Worm (Caenorhabditis elegans) whole organism, L2 larva: ENCODE data around the gene ced-13.

Source experiments
- C34F6.9 ChIP-seq: fragments of 150-350 bp; optimal IDR thresholded peaks from 2 replicates; lab custom pipeline; 2014; ENCODE audit warnings: missing biosample characterization, missing genetic modification characterization
- F13H6.1 ChIP-seq: sonication (generic microtip); optimal IDR thresholded peaks from 2 replicates; lab custom pipeline; 2016; ENCODE audit warnings: missing genetic modification characterization, missing compliant biosample characterization
- R02D3.7 ChIP-seq: fragments of 150-350 bp; optimal IDR thresholded peaks from 2 replicates; lab custom pipeline; 2014; ENCODE audit warnings: missing biosample characterization, missing genetic modification characterization
- Y55F3AM.14 ChIP-seq: fragments of 200-800 bp; sonication (Bioruptor generic); optimal IDR thresholded peaks from 2 replicates; lab custom pipeline; 2018; ENCODE audit warnings: mild to moderate bottlenecking, missing genetic modification characterization, missing compliant biosample characterization
- aly-2 ChIP-seq: fragments of 150-350 bp; optimal IDR thresholded peaks from 2 replicates; lab custom pipeline; 2014; ENCODE audit warnings: missing biosample characterization, missing genetic modification characterization
- ama-1 ChIP-seq: fragments of 150-350 bp; optimal IDR thresholded peaks from 2 replicates; lab custom pipeline; 2018; ENCODE audit warnings: inconsistent platforms
- blmp-1 ChIP-seq: sonication (generic microtip); optimal IDR thresholded peaks from 2 replicates; lab custom pipeline; 2017; ENCODE audit warnings: missing genetic modification characterization, mild to moderate bottlenecking, missing compliant biosample characterization, antibody characterized with exemption, moderate library complexity; ENCODE audit not compliant: insufficient read depth
- ceh-82 ChIP-seq: fragments of 150-350 bp; optimal IDR thresholded peaks from 2 replicates; lab custom pipeline; 2014; ENCODE audit warnings: missing biosample characterization, missing genetic modification characterization
- crh-2 ChIP-seq: sonication (generic microtip); optimal IDR thresholded peaks from 2 replicates; lab custom pipeline; 2017; ENCODE audit warnings: missing biosample characterization, missing genetic modification characterization
- egl-27 ChIP-seq: sonication (generic microtip); optimal IDR thresholded peaks from 3 replicates; lab custom pipeline; 2017; ENCODE audit warnings: missing biosample characterization, missing genetic modification reagents, missing genetic modification characterization
- elt-3 ChIP-seq: sonication (generic microtip); optimal IDR thresholded peaks from 2 replicates; lab custom pipeline; 2017; ENCODE audit warnings: missing biosample characterization, missing genetic modification characterization
- fos-1 ChIP-seq: fragments of 150-350 bp; optimal IDR thresholded peaks from 2 replicates; lab custom pipeline; 2014; ENCODE audit warnings: missing biosample characterization, missing genetic modification characterization
- gmeb-1 ChIP-seq: fragments of 150-350 bp; optimal IDR thresholded peaks from 2 replicates; lab custom pipeline; 2014; ENCODE audit warnings: missing biosample characterization, missing genetic modification characterization
- lin-11 ChIP-seq: fragments of 150-350 bp; sonication (generic microtip); optimal IDR thresholded peaks from 2 replicates; lab custom pipeline; 2014; ENCODE audit warnings: missing biosample characterization, missing genetic modification characterization, inconsistent platforms, mixed read lengths
- lin-39 ChIP-seq: fragments of 150-350 bp; optimal IDR thresholded peaks from 2 replicates; lab custom pipeline; 2014; ENCODE audit warnings: missing biosample characterization, missing genetic modification reagents, missing genetic modification characterization
- lsy-2 ChIP-seq, 2 experiments: fragments of 150-350 bp in 1 of 2; sonication (generic microtip) in 1 of 2; optimal IDR thresholded peaks; 2 replicates each; lab custom pipeline; 2014 to 2017; ENCODE audit warnings: missing biosample characterization in 2 of 2, missing genetic modification characterization in 2 of 2
- mab-5 ChIP-seq: fragments of 150-350 bp; optimal IDR thresholded peaks from 2 replicates; lab custom pipeline; 2014; ENCODE audit warnings: missing biosample characterization, missing genetic modification characterization
- mdl-1 ChIP-seq, 2 experiments: fragments of 150-350 bp in 1 of 2; sonication (generic microtip) in 1 of 2; optimal IDR thresholded peaks; 2 replicates each; lab custom pipeline; 2017; ENCODE audit warnings: missing biosample characterization in 2 of 2, missing genetic modification characterization in 2 of 2
- nhr-10 ChIP-seq: sonication (generic microtip); optimal IDR thresholded peaks from 2 replicates; lab custom pipeline; 2017; ENCODE audit warnings: missing biosample characterization, missing genetic modification characterization
- nhr-129 ChIP-seq: fragments of 150-350 bp; optimal IDR thresholded peaks from 2 replicates; lab custom pipeline; 2014; ENCODE audit warnings: missing biosample characterization, missing genetic modification characterization
- nhr-23 ChIP-seq: fragments of 150-350 bp; optimal IDR thresholded peaks from 2 replicates; lab custom pipeline; 2014; ENCODE audit warnings: missing biosample characterization, missing genetic modification reagents, missing genetic modification characterization
- nhr-237 ChIP-seq: fragments of 150-350 bp; optimal IDR thresholded peaks from 2 replicates; lab custom pipeline; 2014; ENCODE audit warnings: missing biosample characterization, missing genetic modification characterization
- nhr-6 ChIP-seq: fragments of 150-350 bp; optimal IDR thresholded peaks from 2 replicates; lab custom pipeline; 2014; ENCODE audit warnings: missing biosample characterization, missing genetic modification characterization
- nhr-77 ChIP-seq: fragments of 150-350 bp; optimal IDR thresholded peaks from 2 replicates; lab custom pipeline; 2014; ENCODE audit warnings: missing biosample characterization, missing genetic modification characterization
- peb-1 ChIP-seq: fragments of 150-350 bp; optimal IDR thresholded peaks from 2 replicates; lab custom pipeline; 2014; ENCODE audit warnings: missing biosample characterization, missing genetic modification characterization
- sem-4 ChIP-seq: fragments of 150-350 bp; optimal IDR thresholded peaks from 2 replicates; lab custom pipeline; 2014; ENCODE audit warnings: missing biosample characterization, missing genetic modification reagents, missing genetic modification characterization
- skn-1 ChIP-seq: sonication (generic microtip); optimal IDR thresholded peaks from 2 replicates; lab custom pipeline; 2017; ENCODE audit warnings: missing biosample characterization, missing genetic modification characterization
- sma-3 ChIP-seq: sonication (generic microtip); optimal IDR thresholded peaks from 2 replicates; lab custom pipeline; 2016; ENCODE audit warnings: missing genetic modification reagents, missing genetic modification characterization, missing compliant biosample characterization
- snpc-4 ChIP-seq: fragments of 150-350 bp; optimal IDR thresholded peaks from 2 replicates; lab custom pipeline; 2014; ENCODE audit warnings: missing biosample characterization, missing genetic modification characterization
- unc-39 ChIP-seq: fragments of 150-350 bp; optimal IDR thresholded peaks from 2 replicates; lab custom pipeline; 2014; ENCODE audit warnings: missing biosample characterization, missing genetic modification characterization
- unc-55 ChIP-seq: fragments of 150-350 bp; sonication (generic microtip); optimal IDR thresholded peaks from 3 replicates; lab custom pipeline; 2014; ENCODE audit warnings: missing biosample characterization, missing genetic modification reagents, missing genetic modification characterization
- unc-62 ChIP-seq: fragments of 150-350 bp; optimal IDR thresholded peaks from 2 replicates; lab custom pipeline; 2014; ENCODE audit warnings: missing biosample characterization, missing genetic modification reagents, missing genetic modification characterization
- ztf-1 ChIP-seq: fragments of 200-800 bp; sonication (Bioruptor generic); conservative IDR thresholded peaks from 2 replicates; pipeline ENCODE4 v1.3.6; 2022; ENCODE audit warnings: missing genetic modification characterization, missing compliant biosample characterization
- ztf-4 ChIP-seq: fragments of 150-350 bp; optimal IDR thresholded peaks from 2 replicates; lab custom pipeline; 2014; ENCODE audit warnings: missing biosample characterization, missing genetic modification characterization

ced-13 gene

DNA sequence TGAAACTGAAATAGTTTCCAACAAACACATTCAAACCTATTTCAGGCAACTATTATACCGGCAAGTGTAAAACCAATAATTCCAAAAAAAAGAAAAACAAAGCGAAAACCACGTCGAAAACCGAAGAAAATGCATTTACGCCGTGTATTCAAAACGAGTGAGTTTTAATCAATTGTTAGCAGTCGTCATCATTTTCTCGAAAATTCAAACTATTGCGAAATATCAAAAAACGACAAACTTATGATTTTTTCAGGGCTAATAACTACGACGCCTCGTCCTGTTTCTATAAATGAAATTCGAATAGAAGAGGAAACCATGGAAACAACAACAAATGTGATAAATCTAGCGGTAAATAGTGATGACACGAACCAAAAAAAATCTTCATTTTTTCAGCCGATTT lies 13.3 kb downstream of the ced-13 start:
- TF ChIP-seq unc-39 (tag; lab: Kevin White, UChicago) = no peak
- TF ChIP-seq ztf-1 = no peak
- TF ChIP-seq unc-55 (GFP tag; lab: Kevin White, UChicago) = peak; percentile 50

DNA sequence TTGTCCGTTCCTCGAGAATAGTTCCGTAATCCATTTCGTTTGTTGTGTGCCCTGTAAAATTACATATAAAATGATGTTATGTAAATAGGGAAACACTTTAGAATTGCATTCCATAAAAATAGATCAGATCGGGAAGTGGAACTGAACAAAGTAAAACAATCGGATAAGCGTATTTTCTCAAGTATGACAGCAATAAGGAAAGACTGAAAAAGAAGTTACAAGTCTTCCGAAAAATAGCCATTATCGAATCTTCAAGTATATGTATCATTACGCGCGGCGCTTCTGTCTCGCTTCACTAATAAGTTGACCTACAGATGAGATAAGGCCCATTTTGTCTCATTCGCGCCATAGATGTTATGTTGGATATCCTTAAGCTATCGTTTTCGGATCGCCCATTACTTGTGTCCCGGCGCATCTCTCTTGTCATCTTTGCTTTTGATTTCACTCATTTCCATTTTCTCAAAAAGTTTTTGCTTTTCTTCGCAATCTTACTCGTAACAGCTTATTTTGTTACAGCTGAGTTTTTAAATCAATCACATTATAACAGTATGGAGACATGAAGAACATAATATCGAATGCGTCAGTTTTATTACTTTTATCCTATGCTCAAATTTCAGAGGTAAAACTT lies 14.2 kb downstream of the ced-13 start, which contains the start of the genes fis-2 and F13B9.2:
fis-2 (minus strand) TSS at position 51 of the 628 bp plus-strand sequence.
F13B9.2 (plus strand) TSS at position 515 of the 628 bp plus-strand sequence.
- no peak for TF ChIP-seq lin-39
- no peak for TF ChIP-seq unc-55 (GFP tag; lab: Kevin White, UChicago)
- TF ChIP-seq nhr-23 (tag; lab: Kevin White, UChicago) = no peak
- TF ChIP-seq unc-39 (tag; lab: Kevin White, UChicago) = no peak
- no peak for TF ChIP-seq blmp-1 (tag; lab: Kevin White, UChicago)
- no peak for TF ChIP-seq ztf-1
- TF ChIP-seq nhr-6 = no peak
- TF ChIP-seq ama-1 (lab: Kevin White, UChicago) = no peak
- no peak for TF ChIP-seq crh-2 (tag; lab: Kevin White, UChicago)
- TF ChIP-seq egl-27 = no peak
- TF ChIP-seq mdl-1 (tag; optimal IDR thresholded peaks at IDR 0.05; lab: Kevin White, UChicago) = no peak
- TF ChIP-seq R02D3.7 (tag; lab: Kevin White, UChicago) = no peak
- TF ChIP-seq sma-3 = no peak
- no peak for TF ChIP-seq nhr-10
- no peak for TF ChIP-seq unc-62 (GFP tag; lab: Kevin White, UChicago)

DNA sequence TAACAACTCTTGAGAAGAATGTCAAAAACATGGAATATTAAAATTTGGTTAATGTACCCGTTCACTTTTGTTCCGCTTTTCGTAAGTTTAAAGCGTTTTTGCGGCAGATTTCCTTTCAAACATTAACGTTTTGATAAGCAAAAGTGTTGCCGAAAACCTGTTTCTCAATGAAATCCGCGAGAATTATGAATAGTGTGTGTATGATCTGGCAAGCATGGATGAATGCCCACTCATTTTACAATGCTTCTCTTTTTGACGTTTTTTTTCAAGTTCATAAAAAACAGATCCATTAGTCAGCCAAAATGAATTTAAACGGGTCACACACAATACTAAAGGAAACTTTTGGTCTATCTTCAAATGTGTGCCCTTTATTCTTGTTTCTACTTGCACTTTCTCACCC lies 15.5 kb downstream of the ced-13 start:
- TF ChIP-seq snpc-4 = no peak
- no peak for TF ChIP-seq gmeb-1 (tag; lab: Kevin White, UChicago)
- no peak for TF ChIP-seq unc-62 (GFP tag; lab: Kevin White, UChicago)
- no peak for TF ChIP-seq mdl-1 (tag; optimal IDR thresholded peaks at IDR 0.05; lab: Kevin White, UChicago)
- TF ChIP-seq lin-39 = no peak
- TF ChIP-seq R02D3.7 (tag; lab: Kevin White, UChicago) = no peak
- TF ChIP-seq F13H6.1 = no peak
- no peak for TF ChIP-seq nhr-77 (tag; lab: Kevin White, UChicago)
- TF ChIP-seq unc-39 (tag; lab: Kevin White, UChicago) = no peak
- TF ChIP-seq elt-3 (tag; lab: Kevin White, UChicago) = no peak
- no peak for TF ChIP-seq mab-5 (tag; lab: Kevin White, UChicago)
- TF ChIP-seq skn-1 (tag; lab: Kevin White, UChicago) = no peak

DNA sequence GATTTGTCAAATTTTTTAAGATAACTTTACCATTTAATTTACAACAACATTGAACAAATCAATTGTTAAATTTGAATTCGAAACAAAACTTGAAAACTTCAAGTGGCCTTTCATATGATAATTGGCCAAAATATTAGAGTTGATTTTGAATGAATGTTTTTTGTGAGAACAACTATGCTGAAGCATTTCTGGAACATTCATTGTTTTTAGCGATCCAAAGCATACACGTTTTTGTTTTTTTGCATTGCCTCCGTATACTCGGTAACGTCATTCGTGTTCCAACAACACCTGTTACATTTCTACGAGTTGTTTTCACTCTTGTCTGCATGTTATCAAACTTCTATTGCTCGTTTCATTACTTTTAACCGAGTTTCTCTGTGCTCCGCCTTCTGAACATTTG lies 22.5 kb downstream of the ced-13 start:
- no peak for TF ChIP-seq blmp-1 (tag; lab: Kevin White, UChicago)
- no peak for TF ChIP-seq F13H6.1
- TF ChIP-seq lin-11 (tag; lab: Kevin White, UChicago) = no peak

DNA sequence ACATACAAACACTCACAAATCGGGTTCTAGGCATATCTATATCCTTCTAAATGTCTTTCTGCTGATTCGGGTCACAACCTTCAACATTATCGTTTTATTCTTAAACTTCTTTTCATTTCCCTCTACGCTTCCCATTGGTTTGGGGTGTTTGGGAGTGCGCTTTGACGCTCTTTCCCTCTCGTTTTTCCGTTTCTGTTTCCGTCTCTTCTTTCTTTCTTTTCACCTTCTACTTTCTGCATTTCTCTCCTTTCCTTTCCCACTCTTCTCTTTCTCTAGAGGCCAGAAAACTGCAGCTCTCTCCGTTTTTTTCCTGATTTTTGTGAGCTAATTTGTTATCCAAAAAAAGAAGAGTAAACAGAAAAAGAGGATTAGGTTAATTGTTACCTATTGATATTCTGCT lies 23.1 kb downstream of the ced-13 start:
- TF ChIP-seq unc-55 (GFP tag; lab: Kevin White, UChicago) = peak; percentile 18
- peak; percentile 34 for TF ChIP-seq C34F6.9
- TF ChIP-seq blmp-1 (tag; lab: Kevin White, UChicago) = peak; percentile 28
- TF ChIP-seq fos-1 = no peak
- no peak for TF ChIP-seq nhr-237 (tag; lab: Kevin White, UChicago)
- peak; percentile 6 for TF ChIP-seq F13H6.1
- TF ChIP-seq nhr-129 (tag; lab: Kevin White, UChicago) = peak; percentile 2

DNA sequence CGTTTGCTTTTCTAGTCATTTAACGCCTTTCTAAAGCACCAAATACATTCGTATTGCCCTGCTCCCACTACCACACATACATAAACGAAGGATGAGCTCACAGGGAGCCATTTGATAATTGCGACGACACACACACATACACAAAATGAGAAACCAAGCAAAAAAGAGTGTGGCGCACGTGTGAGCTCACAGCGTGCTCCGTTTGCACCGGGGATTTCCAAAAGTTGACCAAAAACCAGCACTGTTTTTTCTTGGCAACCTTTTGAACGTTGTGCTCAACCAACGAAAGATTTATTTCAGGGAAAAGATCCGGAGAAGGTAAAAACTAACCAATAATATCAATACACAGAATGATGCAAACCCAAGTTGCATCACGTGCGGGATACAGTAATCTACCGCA lies 24.6 kb downstream of the ced-13 start, which contains the start of gene ksr-1:
ksr-1 (plus strand) TSS at position 301 of the 400 bp plus-strand sequence.
- TF ChIP-seq elt-3 (tag; lab: Kevin White, UChicago) (no peak), Y55F3AM.14 (GFP tag; lab: Kevin White, UChicago) (no peak), unc-62 (GFP tag; lab: Kevin White, UChicago) (no peak), aly-2 (no peak), skn-1 (tag; lab: Kevin White, UChicago) (no peak), ztf-4 (no peak), ceh-82 (tag; lab: Kevin White, UChicago) (no peak), sem-4 (no peak), egl-27 (no peak), nhr-77 (tag; lab: Kevin White, UChicago) (no peak), lsy-2 (tag; optimal IDR thresholded peaks at IDR 0.05; lab: Kevin White, UChicago) (no peak), peb-1 (no peak), nhr-23 (tag; lab: Kevin White, UChicago) (no peak), fos-1 (no peak), unc-39 (tag; lab: Kevin White, UChicago) (no peak)
